Worm (Caenorhabditis elegans) whole organism, L4/young adult: ENCODE results near the gene prx-14.

ENCODE experiments used
- W03F9.2 ChIP-seq: fragments of 150-350 bp; optimal IDR thresholded peaks from 2 replicates; lab custom pipeline; 2014; ENCODE audit warnings: missing biosample characterization, missing genetic modification characterization
- dao-5 ChIP-seq: sonication (generic microtip); optimal IDR thresholded peaks from 2 replicates; lab custom pipeline; 2016; ENCODE audit warnings: missing genotype, missing genetic modification characterization, moderate library complexity, missing compliant biosample characterization
- him-1 ChIP-seq: sonication (generic microtip); optimal IDR thresholded peaks from 2 replicates; lab custom pipeline; 2016; ENCODE audit warnings: missing genotype, missing genetic modification reagents, missing genetic modification characterization, missing compliant biosample characterization

The prx-14 gene

DNA sequence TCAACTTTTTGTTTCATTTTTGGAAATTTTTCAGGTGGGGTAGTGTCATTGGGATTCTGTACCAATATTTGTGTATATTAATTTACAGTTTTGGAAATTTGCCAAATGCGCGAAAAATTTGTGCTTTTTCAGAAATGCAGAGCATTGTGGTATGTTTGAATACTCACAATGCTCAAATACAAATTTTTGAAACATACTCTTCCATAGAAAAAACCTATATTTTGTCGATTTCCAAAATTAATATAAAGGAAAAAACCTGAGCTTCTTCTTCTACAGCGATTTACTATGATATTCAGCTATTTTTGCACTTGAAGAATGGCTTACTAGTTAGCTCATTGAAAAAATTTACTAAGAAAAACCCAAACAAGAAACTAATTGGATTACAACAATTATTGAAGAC, 30.0 kb downstream of the prx-14 start:
- TF ChIP-seq W03F9.2 (tag; lab: Kevin White, UChicago) (no peak), dao-5 (tag; lab: Kevin White, UChicago) (no peak), him-1 (no peak)

DNA sequence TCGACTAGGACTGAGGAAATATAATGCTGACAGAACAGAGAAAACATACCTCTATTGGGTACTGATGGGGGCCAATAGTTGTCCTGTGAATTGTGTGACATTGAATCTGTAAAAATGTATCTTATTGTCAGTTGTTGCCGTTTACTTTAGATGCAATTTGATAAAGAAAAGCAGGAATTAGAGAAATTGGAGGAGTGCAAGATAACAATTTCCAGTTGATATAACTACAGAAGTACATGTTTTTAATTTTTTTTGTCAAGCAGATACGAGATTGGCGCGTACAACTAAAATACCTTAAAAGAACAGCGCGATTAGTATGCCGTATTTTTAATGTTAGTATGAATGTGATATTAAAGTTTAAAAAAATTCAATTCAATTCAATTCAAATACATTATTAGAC, 35.1 kb downstream of the prx-14 start, which contains the start of gene zip-6:
Gene zip-6 (minus strand): TSS at position 101 of the 400 bp plus-strand sequence.
- TF ChIP-seq W03F9.2 (tag; lab: Kevin White, UChicago) (no peak), dao-5 (tag; lab: Kevin White, UChicago) (no peak), him-1 (no peak)

DNA sequence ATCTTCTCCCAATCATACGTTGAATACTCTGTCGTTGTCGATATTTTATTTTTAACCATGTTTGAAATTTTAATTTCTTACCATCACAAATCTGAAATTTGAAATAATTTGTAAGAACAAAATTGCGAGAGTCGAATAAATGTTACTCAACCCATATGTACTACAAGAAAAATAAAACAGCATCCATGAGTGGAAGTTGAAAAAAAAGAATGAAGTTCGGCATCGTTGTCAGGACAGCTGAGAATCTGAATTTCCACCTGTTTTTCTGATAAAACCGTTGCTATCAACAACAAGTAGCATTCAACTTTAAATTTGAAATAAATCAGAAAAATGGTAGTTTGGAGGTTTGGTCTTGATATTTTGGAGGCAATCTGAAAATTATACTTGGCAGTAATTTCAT, 40.9 kb downstream of the prx-14 start, which contains the start of gene C29F4.3:
Gene C29F4.3 (minus strand): TSS at position 101 of the 400 bp plus-strand sequence.
- no peak for TF ChIP-seq dao-5 (tag; lab: Kevin White, UChicago)
- no peak for TF ChIP-seq W03F9.2 (tag; lab: Kevin White, UChicago)
- TF ChIP-seq him-1: no peak

DNA sequence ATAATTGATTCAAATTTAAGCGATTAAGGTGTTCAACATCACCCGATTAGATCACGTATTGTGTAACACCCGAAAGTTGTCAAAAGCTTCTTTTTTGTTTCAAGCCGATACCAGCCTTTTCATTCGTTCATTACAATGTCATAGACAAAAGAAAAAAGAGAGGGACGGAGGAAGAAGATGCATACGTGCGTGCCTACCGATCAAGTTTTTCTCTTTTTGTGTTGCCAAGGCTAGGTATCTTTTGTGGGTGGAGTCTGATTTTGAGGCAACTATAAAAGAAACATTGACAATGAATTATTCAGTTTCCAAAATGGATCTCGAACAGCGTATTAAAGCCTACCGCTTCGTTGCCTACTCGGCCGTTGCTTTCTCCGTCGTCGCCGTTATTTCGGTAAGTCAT, 42.3 kb downstream of the prx-14 start, which contains the start of gene col-125:
Gene col-125 (plus strand): TSS at position 301 of the 400 bp plus-strand sequence.
- TF ChIP-seq dao-5 (tag; lab: Kevin White, UChicago): no peak
- no peak for TF ChIP-seq W03F9.2 (tag; lab: Kevin White, UChicago)
- no peak for TF ChIP-seq him-1

DNA sequence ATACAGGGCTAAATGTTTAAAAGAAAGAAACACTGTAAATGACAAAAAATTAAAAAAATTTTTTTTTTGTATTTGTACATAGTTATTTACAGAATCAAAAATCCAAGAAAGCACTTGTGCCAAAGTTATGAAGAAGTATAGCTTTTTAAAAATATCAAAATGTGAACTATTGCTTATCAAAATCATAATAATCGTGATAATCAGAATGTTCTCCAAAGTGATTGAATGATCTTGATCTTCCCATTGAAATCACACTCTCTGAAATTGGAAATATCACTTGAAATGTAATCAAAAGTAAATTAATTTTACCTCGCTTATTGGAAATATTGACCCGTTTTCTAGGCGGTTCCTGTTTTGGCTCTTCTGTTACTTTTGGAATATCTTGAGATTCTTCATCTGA, 43.6 kb downstream of the prx-14 start:
- TF ChIP-seq him-1 (no peak), dao-5 (tag; lab: Kevin White, UChicago) (no peak), W03F9.2 (tag; lab: Kevin White, UChicago) (no peak)

DNA sequence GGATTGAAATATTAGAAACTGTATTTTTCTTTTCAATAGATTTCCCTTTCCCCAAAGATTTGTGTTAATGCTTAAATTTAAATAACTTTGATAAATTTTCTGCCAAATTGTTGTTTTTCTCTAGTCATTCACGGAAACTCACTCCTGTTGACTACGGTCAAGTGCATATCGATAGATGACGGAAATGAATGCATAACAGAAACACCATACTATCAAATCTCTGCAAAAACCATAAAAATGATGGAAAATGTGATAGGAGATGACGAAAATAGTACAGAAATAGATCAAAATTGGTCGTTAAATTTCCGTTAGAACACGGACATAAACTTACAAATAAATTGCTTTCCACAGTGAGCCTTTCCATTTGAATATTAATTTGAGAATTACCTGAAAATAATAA, 46.1 kb downstream of the prx-14 start:
- TF ChIP-seq W03F9.2 (tag; lab: Kevin White, UChicago) (no peak), dao-5 (tag; lab: Kevin White, UChicago) (no peak), him-1 (no peak)

DNA sequence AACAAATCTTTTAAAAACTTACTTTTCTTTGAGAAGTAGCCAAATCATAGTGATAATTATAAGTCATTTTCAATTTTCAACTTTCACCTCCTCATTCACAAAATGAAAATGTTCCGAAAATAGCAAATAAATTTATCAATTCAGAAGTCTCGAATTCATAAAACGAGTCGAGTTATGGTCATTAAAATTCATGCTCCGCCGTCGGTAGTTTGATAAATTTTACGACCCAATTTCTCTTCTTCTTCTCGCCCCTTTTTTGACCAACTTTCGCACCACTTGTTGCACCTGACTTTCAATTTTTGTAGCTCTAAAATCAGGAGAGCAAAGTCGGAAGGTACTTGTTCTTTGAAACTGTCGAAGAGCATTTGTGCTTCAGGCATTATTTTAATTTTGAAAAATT, 47.1 kb downstream of the prx-14 start, which contains the start of gene best-7:
Gene best-7 (minus strand): TSS at position 239 of the 400 bp plus-strand sequence.
- no peak for TF ChIP-seq W03F9.2 (tag; lab: Kevin White, UChicago)
- TF ChIP-seq him-1: no peak
- TF ChIP-seq dao-5 (tag; lab: Kevin White, UChicago): no peak

DNA sequence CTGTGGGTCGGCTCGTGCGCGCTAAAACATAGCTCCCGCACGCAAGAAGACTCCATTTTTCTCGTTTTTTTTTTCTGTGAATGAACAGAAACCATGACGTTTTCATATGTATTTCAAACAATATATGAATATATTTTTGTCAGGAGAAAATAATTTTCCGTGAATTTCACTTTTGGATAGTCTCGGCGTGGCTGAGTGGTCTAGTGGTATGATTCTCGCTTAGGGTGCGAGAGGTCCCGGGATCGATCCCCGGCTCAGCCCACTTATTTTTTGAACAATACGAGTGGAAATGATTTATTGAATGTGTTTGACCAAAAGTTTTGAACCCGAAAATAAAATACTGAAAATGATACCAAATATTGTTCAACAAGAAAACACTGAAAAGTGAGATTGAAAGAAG, 48.4 kb downstream of the prx-14 start:
- TF ChIP-seq him-1 (no peak), W03F9.2 (tag; lab: Kevin White, UChicago) (no peak), dao-5 (tag; lab: Kevin White, UChicago) (no peak)
